Worm (Caenorhabditis elegans) whole organism, L4 larva: ENCODE measurements around the gene M110.8.

Experiments
- nhr-41 ChIP-seq: fragments of 200-800 bp; sonication (Bioruptor generic); IDR thresholded peaks from 2 replicates; pipeline ENCODE4 v1.3.6; 2022; ENCODE audit warnings: missing genetic modification reagents, missing genetic modification characterization, missing compliant biosample characterization
- nhr-76 ChIP-seq: fragments of 150-350 bp; optimal IDR thresholded peaks from 2 replicates; lab custom pipeline; 2014; ENCODE audit warnings: missing biosample characterization, missing genetic modification characterization
- tra-1 ChIP-seq: fragments of 200-800 bp; sonication (Bioruptor generic); IDR thresholded peaks from 2 replicates; pipeline ENCODE4 v1.3.6; 2022; ENCODE audit warnings: missing genetic modification reagents, missing genetic modification characterization, missing compliant biosample characterization
- unc-62 ChIP-seq, 3 experiments: fragments of 150-350 bp in 1 of 3; sonication (generic microtip); optimal IDR thresholded peaks in 2 of 3; peaks in 1 of 3; 1 replicate in 1 of 3; 2 replicates in 2 of 3; lab custom pipeline; 2014 to 2017; ENCODE audit warnings: missing biosample characterization in 3 of 3, missing genetic modification characterization in 3 of 3, missing genetic modification reagents in 3 of 3, missing genotype in 1 of 3
- zip-11 ChIP-seq: fragments of 200-800 bp; sonication (Bioruptor generic); IDR thresholded peaks from 2 replicates; pipeline ENCODE4 v1.3.6; 2022; ENCODE audit warnings: missing genetic modification characterization, missing compliant biosample characterization

DNA sequence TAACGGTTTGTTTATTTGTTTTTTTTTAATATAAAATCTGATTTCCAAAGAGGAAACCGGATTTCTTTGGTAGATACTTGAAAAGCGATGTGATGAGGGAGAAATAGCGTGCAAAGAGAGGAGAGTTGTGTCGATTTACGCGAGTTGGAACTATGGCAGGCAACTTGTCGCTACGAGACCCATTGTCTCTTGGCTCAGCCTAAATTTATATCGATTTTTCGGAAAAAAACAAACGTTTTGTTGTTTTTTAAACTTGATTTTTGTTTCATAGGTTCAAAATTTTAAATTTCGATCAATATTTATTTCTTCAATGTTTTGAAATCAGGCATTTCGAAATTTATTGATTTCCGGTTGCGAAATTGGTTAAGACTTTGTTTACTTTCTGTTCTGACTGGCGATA lies 7.1 kb upstream of the M110.8 start, which contains the start of gene M110.3:
- TF ChIP-seq unc-62 (GFP tag; optimal IDR thresholded peaks at IDR 0.05 in 1 of 2; lab: Kevin White, UChicago) (no peak), unc-62 (tag; optimal IDR thresholded peaks at IDR 0.05; lab: Kevin White, UChicago) (no peak), zip-11 (GFP tag; lab: Robert Waterston, UW) (no peak), nhr-76 (no peak), nhr-41 (GFP tag; lab: Robert Waterston, UW) (no peak), tra-1 (GFP tag; lab: Robert Waterston, UW) (no peak)
